Fruit fly (Drosophila melanogaster): ENCODE results near the gene Pus10.

- TF ChIP-seq CG31627 (GFP tag; optimal IDR thresholded peaks at IDR 0.05) (no peak), Sox102F (GFP tag; optimal IDR thresholded peaks at IDR 0.05) (peak; percentile 34), Sox14 (GFP tag; optimal IDR thresholded peaks at IDR 0.05) (peak; percentile 35), CG8632 (GFP tag; optimal IDR thresholded peaks at IDR 0.05) (no peak), OdsH (GFP tag; optimal IDR thresholded peaks at IDR 0.05) (no peak), Gug (GFP tag; IDR thresholded peaks at IDR 0.05) (no peak), spab (GFP tag; optimal IDR thresholded peaks at IDR 0.05) (no peak)
Measured at dm6 chr2L:161453-162175, 6.5 kb upstream of the Pus10 start.

Measured in whole organism, prepupa.